Fruit fly (Drosophila melanogaster) whole organism, wandering third instar larva: ENCODE measurements around the gene CG18301.

ENCODE experiments used
- Abd-B ChIP-seq: fragments of >200 bp; optimal IDR thresholded peaks from 2 replicates; lab custom pipeline; 2017; ENCODE audit warnings: missing biosample characterization, missing genetic modification characterization
- CG32264 ChIP-seq: fragments of 200-800 bp; sonication (Bioruptor generic); optimal IDR thresholded peaks from 2 replicates; lab custom pipeline; 2016; ENCODE audit warnings: missing biosample characterization, missing genetic modification characterization
- CG9705 ChIP-seq: fragments of 200-800 bp; sonication (Bioruptor generic); optimal IDR thresholded peaks from 2 replicates; lab custom pipeline; 2018; ENCODE audit warnings: missing biosample characterization, mild to moderate bottlenecking, missing genetic modification characterization
- CrebA ChIP-seq: fragments of 200-800 bp; sonication (Bioruptor generic); optimal IDR thresholded peaks from 2 replicates; lab custom pipeline; 2016; ENCODE audit warnings: missing biosample characterization, mild to moderate bottlenecking, missing genetic modification characterization, borderline replicate concordance
- Dfd ChIP-seq: fragments of >200 bp; optimal IDR thresholded peaks from 2 replicates; lab custom pipeline; 2017; ENCODE audit warnings: missing biosample characterization, missing genetic modification characterization
- Dif ChIP-seq: fragments of 200-275, 200-300 bp; sonication (Bioruptor generic); optimal IDR thresholded peaks from 2 replicates; lab custom pipeline; 2018; ENCODE audit warnings: missing biosample characterization, missing genetic modification characterization; ENCODE audit not compliant: partially characterized antibody
- GATAd ChIP-seq: sonication (Bioruptor generic); optimal IDR thresholded peaks from 2 replicates; lab custom pipeline; 2016; ENCODE audit warnings: missing biosample characterization, missing genetic modification characterization
- HLH106 ChIP-seq: fragments of 200-800 bp; optimal IDR thresholded peaks from 3 replicates; lab custom pipeline; 2019; ENCODE audit warnings: missing biosample characterization, mild to moderate bottlenecking, missing genetic modification characterization, moderate library complexity
- Hnf4 ChIP-seq: fragments of 200-800 bp; sonication (Bioruptor generic); optimal IDR thresholded peaks from 2 replicates; lab custom pipeline; 2016; ENCODE audit warnings: missing biosample characterization, mild to moderate bottlenecking, missing genetic modification characterization
- Hr78 ChIP-seq: fragments of >200 bp; optimal IDR thresholded peaks from 2 replicates; lab custom pipeline; 2017; ENCODE audit warnings: missing biosample characterization, missing genetic modification characterization
- Hr83 ChIP-seq: fragments of 200-300 bp; sonication (Bioruptor generic); optimal IDR thresholded peaks from 2 replicates; lab custom pipeline; 2016; ENCODE audit warnings: missing biosample characterization, mild to moderate bottlenecking, missing genetic modification characterization, moderate library complexity; ENCODE audit not compliant: poor library complexity, severe bottlenecking
- Jra ChIP-seq: sonication (Bioruptor generic); optimal IDR thresholded peaks from 2 replicates; lab custom pipeline; 2016; ENCODE audit warnings: missing biosample characterization, missing genetic modification characterization
- Mio ChIP-seq: sonication (Bioruptor generic); optimal IDR thresholded peaks from 2 replicates; lab custom pipeline; 2016; ENCODE audit warnings: missing biosample characterization, missing genetic modification characterization
- Myc ChIP-seq: fragments of >200 bp; optimal IDR thresholded peaks from 2 replicates; lab custom pipeline; 2017
- N ChIP-seq: fragments of >200 bp; optimal IDR thresholded peaks from 2 replicates; lab custom pipeline; 2018; ENCODE audit warnings: missing biosample characterization, missing external identifiers, missing genetic modification characterization
- OdsH ChIP-seq: fragments of 200-800 bp; sonication (Bioruptor generic); optimal IDR thresholded peaks from 2 replicates; lab custom pipeline; 2016; ENCODE audit warnings: missing biosample characterization, mild to moderate bottlenecking, missing genetic modification characterization
- Rel ChIP-seq, 2 experiments: fragments of 200-800 bp; sonication (Bioruptor generic) in 1 of 2; optimal IDR thresholded peaks; 2 replicates in 1 of 2; 3 replicates in 1 of 2; lab custom pipeline; 2016 to 2019; ENCODE audit warnings: mild to moderate bottlenecking in 2 of 2, missing biosample characterization in 2 of 2, missing genetic modification characterization in 2 of 2, moderate library complexity in 1 of 2
- Sp1 ChIP-seq: fragments of 200-800 bp; sonication (Bioruptor generic); optimal IDR thresholded peaks from 3 replicates; lab custom pipeline; 2019; ENCODE audit warnings: missing biosample characterization, mild to moderate bottlenecking, missing genetic modification characterization, moderate library complexity
- Vsx2 ChIP-seq: fragments of 200-300, 225-300 bp; sonication (Bioruptor generic); optimal IDR thresholded peaks from 2 replicates; lab custom pipeline; 2018; ENCODE audit warnings: missing biosample characterization, missing genetic modification characterization; ENCODE audit not compliant: partially characterized antibody
- br ChIP-seq: fragments of 200-800 bp; sonication (Bioruptor generic); optimal IDR thresholded peaks from 2 replicates; lab custom pipeline; 2016; ENCODE audit warnings: missing biosample characterization, missing genetic modification characterization
- brk ChIP-seq: fragments of 200-800 bp; sonication (Bioruptor generic); optimal IDR thresholded peaks from 2 replicates; lab custom pipeline; 2016; ENCODE audit warnings: missing biosample characterization, mild to moderate bottlenecking, missing genetic modification characterization
- dl ChIP-seq, 2 experiments: fragments of 175-275, 200-275 bp in 1 of 2; fragments of 200-275 bp in 1 of 2; sonication (Bioruptor generic); optimal IDR thresholded peaks; lab custom pipeline; 2018; ENCODE audit warnings: mild to moderate bottlenecking in 2 of 2, missing biosample characterization in 2 of 2, missing genetic modification characterization in 2 of 2, moderate library complexity in 2 of 2; ENCODE audit not compliant: partially characterized antibody in 2 of 2, insufficient read depth in 1 of 2
- dsf ChIP-seq: sonication (Bioruptor generic); optimal IDR thresholded peaks from 2 replicates; lab custom pipeline; 2016; ENCODE audit warnings: missing biosample characterization, missing genetic modification characterization, borderline replicate concordance
- ey ChIP-seq: fragments of 200-800 bp; sonication (Bioruptor generic); optimal IDR thresholded peaks from 2 replicates; lab custom pipeline; 2016; ENCODE audit warnings: missing biosample characterization, missing genetic modification characterization
- foxo ChIP-seq, 2 experiments: fragments of 200-800 bp; sonication (Bioruptor generic); optimal IDR thresholded peaks; 2 replicates in 1 of 2; 3 replicates in 1 of 2; lab custom pipeline; 2016 to 2017; ENCODE audit warnings: missing biosample characterization in 2 of 2, missing genetic modification characterization in 2 of 2
- fru ChIP-seq: fragments of 200-800 bp; sonication (Bioruptor generic); optimal IDR thresholded peaks from 3 replicates; lab custom pipeline; 2016; ENCODE audit warnings: missing biosample characterization, mild to moderate bottlenecking, missing genetic modification characterization
- h ChIP-seq: fragments of 200-800 bp; sonication (Bioruptor generic); optimal IDR thresholded peaks from 3 replicates; lab custom pipeline; 2016; ENCODE audit warnings: missing biosample characterization, mild to moderate bottlenecking, missing genetic modification characterization
- jim ChIP-seq: fragments of 175-275, 200-325 bp; sonication (Bioruptor generic); optimal IDR thresholded peaks from 2 replicates; lab custom pipeline; 2016; ENCODE audit warnings: missing biosample characterization, mild to moderate bottlenecking, missing genetic modification characterization
- lola ChIP-seq: fragments of >200 bp; optimal IDR thresholded peaks from 2 replicates; lab custom pipeline; 2017; ENCODE audit warnings: missing biosample characterization, missing genetic modification characterization
- pan ChIP-seq: fragments of >200 bp; optimal IDR thresholded peaks from 2 replicates; lab custom pipeline; 2017
- psq ChIP-seq: fragments of 200-800 bp; sonication (Bioruptor generic); optimal IDR thresholded peaks from 3 replicates; lab custom pipeline; 2017; ENCODE audit warnings: missing biosample characterization, mild to moderate bottlenecking, missing genetic modification characterization, moderate library complexity
- rgr ChIP-seq: fragments of 200-800 bp; sonication (Bioruptor generic); optimal IDR thresholded peaks from 3 replicates; lab custom pipeline; 2016; ENCODE audit warnings: missing biosample characterization, mild to moderate bottlenecking, missing genetic modification characterization
- sage ChIP-seq: fragments of 200-800 bp; sonication (Bioruptor generic); optimal IDR thresholded peaks from 2 replicates; lab custom pipeline; 2016; ENCODE audit warnings: missing biosample characterization, mild to moderate bottlenecking, missing genetic modification characterization
- sv ChIP-seq: fragments of 200-800 bp; sonication (Bioruptor generic); optimal IDR thresholded peaks from 3 replicates; lab custom pipeline; 2016; ENCODE audit warnings: missing biosample characterization, missing genetic modification characterization
- tai ChIP-seq: sonication (Bioruptor generic); optimal IDR thresholded peaks from 2 replicates; lab custom pipeline; 2016; ENCODE audit warnings: missing biosample characterization, missing genetic modification characterization
- usp ChIP-seq: fragments of >200 bp; optimal IDR thresholded peaks from 2 replicates; lab custom pipeline; 2017; ENCODE audit warnings: missing biosample characterization, missing genetic modification characterization
- woc ChIP-seq: sonication (Bioruptor generic); optimal IDR thresholded peaks from 2 replicates; lab custom pipeline; 2016; ENCODE audit warnings: missing biosample characterization, mild to moderate bottlenecking, missing genetic modification characterization

The CG18301 gene

dm6 chr2L:10544421-10545120, 12.9 kb downstream of the CG18301 start, which contains the start of gene Trim9:
TSS of gene Trim9 (plus strand) at chr2L:10544883.
- no peak for TF ChIP-seq psq (GFP tag; lab: Kevin White, UChicago)
- no peak for TF ChIP-seq Dfd (GFP tag; lab: Kevin White, UChicago)
- no peak for TF ChIP-seq ey (GFP tag; lab: Kevin White, UChicago)
- no peak for TF ChIP-seq tai (GFP tag; lab: Kevin White, UChicago)
- no peak for TF ChIP-seq CrebA (GFP tag; lab: Kevin White, UChicago)
- no peak for TF ChIP-seq Hr78 (GFP tag; lab: Kevin White, UChicago)
- TF ChIP-seq pan (lab: Kevin White, UChicago): no peak
- no peak for TF ChIP-seq usp (GFP tag; lab: Kevin White, UChicago)

dm6 chr2L:10548814-10549423, 17.3 kb downstream of the CG18301 start:
- no peak for TF ChIP-seq foxo (GFP tag; optimal IDR thresholded peaks at IDR 0.05; lab: Kevin White, UChicago)
- no peak for TF ChIP-seq pan (lab: Kevin White, UChicago)
- TF ChIP-seq sage (GFP tag; lab: Kevin White, UChicago): no peak
- no peak for TF ChIP-seq psq (GFP tag; lab: Kevin White, UChicago)
- no peak for TF ChIP-seq Dfd (GFP tag; lab: Kevin White, UChicago)
- TF ChIP-seq dl (GFP tag; optimal IDR thresholded peaks at IDR 0.05; lab: Kevin White, UChicago; ENCODE audit: insufficient read depth in 1 of 2, partially characterized antibody in 2 of 2): no peak
- no peak for TF ChIP-seq Dif (GFP tag; lab: Kevin White, UChicago)
- TF ChIP-seq dsf (GFP tag; lab: Kevin White, UChicago): no peak
- TF ChIP-seq sv (GFP tag; lab: Kevin White, UChicago): no peak
- no peak for TF ChIP-seq Abd-B (GFP tag; lab: Kevin White, UChicago)
- no peak for TF ChIP-seq Myc (lab: Kevin White, UChicago)
- TF ChIP-seq Hr83 (GFP tag; lab: Kevin White, UChicago): no peak
- no peak for TF ChIP-seq usp (GFP tag; lab: Kevin White, UChicago)
- no peak for TF ChIP-seq CG9705 (GFP tag; lab: Kevin White, UChicago)
- no peak for TF ChIP-seq OdsH
- TF ChIP-seq lola (GFP tag; lab: Kevin White, UChicago): no peak
- no peak for TF ChIP-seq GATAd (GFP tag; lab: Kevin White, UChicago)
- TF ChIP-seq Jra (GFP tag; lab: Kevin White, UChicago): no peak
- no peak for TF ChIP-seq CrebA (GFP tag; lab: Kevin White, UChicago)
- no peak for TF ChIP-seq Rel (GFP tag; optimal IDR thresholded peaks at IDR 0.05; lab: Kevin White, UChicago)
- no peak for TF ChIP-seq Rel (tag; optimal IDR thresholded peaks at IDR 0.05; lab: Kevin White, UChicago)

dm6 chr2L:10552807-10553206, 21.2 kb downstream of the CG18301 start:
- TF ChIP-seq dl (GFP tag; optimal IDR thresholded peaks at IDR 0.05; lab: Kevin White, UChicago; ENCODE audit: insufficient read depth in 1 of 2, partially characterized antibody in 2 of 2) (no peak), Dfd (GFP tag; lab: Kevin White, UChicago) (no peak), Sp1 (GFP tag; lab: Kevin White, UChicago) (peak; percentile 22), foxo (GFP tag; optimal IDR thresholded peaks at IDR 0.05; lab: Kevin White, UChicago) (peak in 1 of 2 experiments; percentile 12), usp (GFP tag; lab: Kevin White, UChicago) (no peak), dsf (GFP tag; lab: Kevin White, UChicago) (peak; percentile 4), GATAd (GFP tag; lab: Kevin White, UChicago) (no peak), br (GFP tag; lab: Kevin White, UChicago) (peak; percentile 22), CrebA (GFP tag; lab: Kevin White, UChicago) (no peak), Mio (GFP tag; lab: Kevin White, UChicago) (no peak), Rel (GFP tag; optimal IDR thresholded peaks at IDR 0.05; lab: Kevin White, UChicago) (no peak), Rel (tag; optimal IDR thresholded peaks at IDR 0.05; lab: Kevin White, UChicago) (no peak), Jra (GFP tag; lab: Kevin White, UChicago) (peak; percentile 30), pan (lab: Kevin White, UChicago) (no peak), Myc (lab: Kevin White, UChicago) (no peak), tai (GFP tag; lab: Kevin White, UChicago) (peak; percentile 28), HLH106 (tag; lab: Kevin White, UChicago) (no peak), CG32264 (GFP tag; lab: Kevin White, UChicago) (no peak), jim (GFP tag; lab: Kevin White, UChicago) (no peak), sv (GFP tag; lab: Kevin White, UChicago) (no peak), Vsx2 (GFP tag; lab: Kevin White, UChicago) (no peak), OdsH (peak; percentile 3), woc (GFP tag; lab: Kevin White, UChicago) (no peak), rgr (GFP tag; lab: Kevin White, UChicago) (peak; percentile 61), Hr78 (GFP tag; lab: Kevin White, UChicago) (no peak), Dif (GFP tag; lab: Kevin White, UChicago) (no peak), CG9705 (GFP tag; lab: Kevin White, UChicago) (peak; percentile 23), Hnf4 (GFP tag; lab: Kevin White, UChicago) (peak; percentile 54), brk (GFP tag; lab: Kevin White, UChicago) (no peak), fru (no peak), N (no peak), Abd-B (GFP tag; lab: Kevin White, UChicago) (no peak), ey (GFP tag; lab: Kevin White, UChicago) (no peak), sage (GFP tag; lab: Kevin White, UChicago) (no peak), h (GFP tag; lab: Kevin White, UChicago) (peak; percentile 41), Hr83 (GFP tag; lab: Kevin White, UChicago) (peak; percentile 75), psq (GFP tag; lab: Kevin White, UChicago) (no peak), lola (GFP tag; lab: Kevin White, UChicago) (no peak)
